Worm (Caenorhabditis elegans) whole organism, L4 larva: ENCODE results near the gene ZK856.6.

Experiments used
- F10B5.3 ChIP-seq: sonication (generic microtip); optimal IDR thresholded peaks from 2 replicates; lab custom pipeline; 2016; ENCODE audit warnings: mild to moderate bottlenecking, missing genetic modification characterization, missing compliant biosample characterization
- F26F4.8 ChIP-seq: fragments of 200-800 bp; sonication (Bioruptor generic); conservative IDR thresholded peaks from 2 replicates; pipeline ENCODE4 v1.3.6; 2022; ENCODE audit warnings: missing genetic modification characterization, missing compliant biosample characterization
- F49E8.2 ChIP-seq: sonication (generic microtip); optimal IDR thresholded peaks from 2 replicates; lab custom pipeline; 2016; ENCODE audit warnings: missing compliant biosample characterization, mild to moderate bottlenecking, missing genetic modification characterization, borderline replicate concordance
- R02D3.7 ChIP-seq: fragments of 150-350 bp; sonication (generic microtip); optimal IDR thresholded peaks from 3 replicates; lab custom pipeline; 2014; ENCODE audit warnings: missing biosample characterization, missing genetic modification characterization
- Y48G9A.11 ChIP-seq: fragments of 200-800 bp; sonication (Bioruptor generic); IDR thresholded peaks from 2 replicates; pipeline ENCODE4 v1.3.6; 2022; ENCODE audit warnings: missing genetic modification reagents, missing genetic modification characterization, missing compliant biosample characterization
- ZK337.2 ChIP-seq: fragments of 200-800 bp; sonication (Bioruptor generic); IDR thresholded peaks from 2 replicates; pipeline ENCODE4 v1.3.6; 2022; ENCODE audit warnings: missing genetic modification reagents, missing genetic modification characterization, missing compliant biosample characterization
- ZK546.5 ChIP-seq, 2 experiments: sonication (generic microtip); optimal IDR thresholded peaks; 2 replicates each; lab custom pipeline; 2017; ENCODE audit warnings: missing biosample characterization in 2 of 2, missing genetic modification characterization in 2 of 2
- aly-2 ChIP-seq: sonication (generic microtip); optimal IDR thresholded peaks from 2 replicates; lab custom pipeline; 2018; ENCODE audit warnings: missing biosample characterization, missing genetic modification characterization
- ama-1 ChIP-seq: fragments of 150-350 bp; optimal IDR thresholded peaks from 2 replicates; lab custom pipeline; 2014; ENCODE audit warnings: inconsistent platforms, mixed read lengths
- ceh-62 ChIP-seq: sonication (generic microtip); optimal IDR thresholded peaks from 2 replicates; lab custom pipeline; 2017; ENCODE audit warnings: missing biosample characterization, missing genetic modification characterization
- ceh-82 ChIP-seq: sonication (generic microtip); optimal IDR thresholded peaks from 2 replicates; lab custom pipeline; 2017; ENCODE audit warnings: missing biosample characterization, missing genetic modification characterization
- ces-1 ChIP-seq: fragments of 150-350 bp; sonication (generic microtip); optimal IDR thresholded peaks from 4 replicates; lab custom pipeline; 2014; ENCODE audit warnings: missing biosample characterization, missing genetic modification reagents, missing genetic modification characterization
- ctbp-1 ChIP-seq: fragments of 200-800 bp; sonication (Bioruptor generic); IDR thresholded peaks from 2 replicates; pipeline ENCODE4 v1.3.6; 2022; ENCODE audit warnings: missing genetic modification reagents, missing genetic modification characterization, missing compliant biosample characterization
- daf-12 ChIP-seq: fragments of 150-350 bp; optimal IDR thresholded peaks from 2 replicates; lab custom pipeline; 2014; ENCODE audit warnings: missing biosample characterization, missing genetic modification reagents, missing genetic modification characterization
- daf-8 ChIP-seq: fragments of 200-800 bp; sonication (Bioruptor generic); IDR thresholded peaks from 2 replicates; pipeline ENCODE4 v1.3.6; 2022; ENCODE audit warnings: missing genetic modification characterization, missing compliant biosample characterization
- dmd-9 ChIP-seq: fragments of 200-800 bp; sonication (Bioruptor generic); IDR thresholded peaks from 2 replicates; pipeline ENCODE4 v1.3.6; 2022; ENCODE audit warnings: missing genetic modification reagents, missing genetic modification characterization, missing compliant biosample characterization
- duxl-1 ChIP-seq: sonication (generic microtip); optimal IDR thresholded peaks from 2 replicates; lab custom pipeline; 2016; ENCODE audit warnings: mild to moderate bottlenecking, missing genetic modification characterization, moderate library complexity, missing compliant biosample characterization; ENCODE audit not compliant: poor library complexity
- egl-27 ChIP-seq: sonication (generic microtip); optimal IDR thresholded peaks from 3 replicates; lab custom pipeline; 2017; ENCODE audit warnings: missing biosample characterization, missing genetic modification reagents, missing genetic modification characterization
- egl-43 ChIP-seq: fragments of 200-800 bp; sonication (Bioruptor generic); IDR thresholded peaks from 2 replicates; pipeline ENCODE4 v1.3.6; 2022; ENCODE audit warnings: missing genetic modification reagents, missing genetic modification characterization, missing compliant biosample characterization
- jun-1 ChIP-seq: fragments of 150-350 bp; optimal IDR thresholded peaks from 2 replicates; lab custom pipeline; 2014; ENCODE audit warnings: missing biosample characterization, missing genetic modification reagents, missing genetic modification characterization
- lin-15B ChIP-seq: fragments of 150-350 bp; sonication (generic microtip); optimal IDR thresholded peaks from 3 replicates; lab custom pipeline; 2014; ENCODE audit warnings: missing biosample characterization, missing genetic modification characterization
- lin-38 ChIP-seq: fragments of 200-800 bp; sonication (Bioruptor generic); IDR thresholded peaks from 2 replicates; pipeline ENCODE4 v1.3.6; 2022; ENCODE audit warnings: missing genetic modification reagents, missing genetic modification characterization, missing compliant biosample characterization
- lin-39 ChIP-seq: fragments of 150-350 bp; optimal IDR thresholded peaks from 2 replicates; lab custom pipeline; 2014; ENCODE audit warnings: missing biosample characterization, missing genetic modification reagents, missing genetic modification characterization
- lsy-2 ChIP-seq, 2 experiments: fragments of 150-350 bp in 1 of 2; sonication (generic microtip) in 1 of 2; optimal IDR thresholded peaks; 2 replicates each; lab custom pipeline; 2014 to 2017; ENCODE audit warnings: missing biosample characterization in 2 of 2, missing genetic modification characterization in 2 of 2
- mdl-1 ChIP-seq, 2 experiments: fragments of 150-350 bp in 1 of 2; sonication (generic microtip) in 1 of 2; optimal IDR thresholded peaks; 2 replicates each; lab custom pipeline; 2014 to 2017; ENCODE audit warnings: missing biosample characterization in 2 of 2, missing genetic modification characterization in 2 of 2
- mdt-29 ChIP-seq: fragments of 200-800 bp; sonication (Bioruptor generic); IDR thresholded peaks from 2 replicates; pipeline ENCODE4 v1.3.6; 2022; ENCODE audit warnings: missing genetic modification reagents, missing genetic modification characterization, missing compliant biosample characterization
- mep-1 ChIP-seq: fragments of 150-350 bp; sonication (generic microtip); optimal IDR thresholded peaks from 3 replicates; lab custom pipeline; 2014; ENCODE audit warnings: missing biosample characterization, missing genetic modification characterization
- mxl-2 ChIP-seq: fragments of 200-800 bp; sonication (Bioruptor generic); conservative IDR thresholded peaks from 2 replicates; pipeline ENCODE4 v1.3.6; 2022; ENCODE audit warnings: missing genetic modification reagents, missing genetic modification characterization, missing compliant biosample characterization
- mxl-3 ChIP-seq: fragments of 200-800 bp; sonication (Bioruptor generic); optimal IDR thresholded peaks from 2 replicates; lab custom pipeline; 2018; ENCODE audit warnings: mild to moderate bottlenecking, missing genetic modification characterization, missing compliant biosample characterization
- nhr-10 ChIP-seq: fragments of 150-350 bp; optimal IDR thresholded peaks from 2 replicates; lab custom pipeline; 2014; ENCODE audit warnings: missing biosample characterization, missing genetic modification characterization
- nhr-237 ChIP-seq: sonication (generic microtip); optimal IDR thresholded peaks from 2 replicates; lab custom pipeline; 2017; ENCODE audit warnings: missing biosample characterization, missing genetic modification characterization
- nhr-28 ChIP-seq: fragments of 150-350 bp; optimal IDR thresholded peaks from 2 replicates; lab custom pipeline; 2014; ENCODE audit warnings: missing biosample characterization, missing genetic modification characterization
- nhr-41 ChIP-seq: fragments of 200-800 bp; sonication (Bioruptor generic); IDR thresholded peaks from 2 replicates; pipeline ENCODE4 v1.3.6; 2022; ENCODE audit warnings: missing genetic modification reagents, missing genetic modification characterization, missing compliant biosample characterization
- nhr-48 ChIP-seq: sonication (generic microtip); optimal IDR thresholded peaks from 2 replicates; lab custom pipeline; 2016; ENCODE audit warnings: mild to moderate bottlenecking, missing genetic modification characterization, missing compliant biosample characterization
- nhr-6 ChIP-seq: fragments of 150-350 bp; optimal IDR thresholded peaks from 2 replicates; lab custom pipeline; 2014; ENCODE audit warnings: missing biosample characterization, missing genetic modification characterization
- nhr-77 ChIP-seq: fragments of 150-350 bp; optimal IDR thresholded peaks from 2 replicates; lab custom pipeline; 2014; ENCODE audit warnings: missing biosample characterization, missing genetic modification characterization
- set-16 ChIP-seq: fragments of 200-800 bp; sonication (Bioruptor generic); IDR thresholded peaks from 2 replicates; pipeline ENCODE4 v1.3.6; 2022; ENCODE audit warnings: missing genetic modification reagents, missing genetic modification characterization, missing compliant biosample characterization
- snpc-1.2 ChIP-seq: fragments of 200-800 bp; sonication (Bioruptor generic); IDR thresholded peaks from 2 replicates; pipeline ENCODE4 v1.3.6; 2022; ENCODE audit warnings: missing genetic modification reagents, missing genetic modification characterization, missing compliant biosample characterization
- snpc-4 ChIP-seq: fragments of 150-350 bp; optimal IDR thresholded peaks from 2 replicates; lab custom pipeline; 2014; ENCODE audit warnings: missing biosample characterization, missing genetic modification characterization
- spr-3 ChIP-seq: fragments of 200-800 bp; sonication (Bioruptor generic); optimal IDR thresholded peaks from 2 replicates; lab custom pipeline; 2018; ENCODE audit warnings: mild to moderate bottlenecking, missing genetic modification characterization, missing compliant biosample characterization
- tra-1 ChIP-seq: fragments of 200-800 bp; sonication (Bioruptor generic); IDR thresholded peaks from 2 replicates; pipeline ENCODE4 v1.3.6; 2022; ENCODE audit warnings: missing genetic modification reagents, missing genetic modification characterization, missing compliant biosample characterization
- unc-62 ChIP-seq, 3 experiments: fragments of 150-350 bp in 1 of 3; sonication (generic microtip); optimal IDR thresholded peaks in 2 of 3; peaks in 1 of 3; 1 replicate in 1 of 3; 2 replicates in 2 of 3; lab custom pipeline; 2014 to 2017; ENCODE audit warnings: missing biosample characterization in 3 of 3, missing genetic modification characterization in 3 of 3, missing genetic modification reagents in 3 of 3, missing genotype in 1 of 3
- vab-7 ChIP-seq: fragments of 200-800 bp; sonication (Bioruptor generic); IDR thresholded peaks from 2 replicates; pipeline ENCODE4 v1.3.6; 2022; ENCODE audit warnings: missing genetic modification reagents, missing genetic modification characterization, missing compliant biosample characterization
- zfp-3 ChIP-seq: fragments of 200-800 bp; sonication (Bioruptor generic); conservative IDR thresholded peaks from 2 replicates; pipeline ENCODE4 v1.3.6; 2022; ENCODE audit warnings: missing genetic modification reagents, missing genetic modification characterization, missing compliant biosample characterization
- ztf-7 ChIP-seq: fragments of 150-350 bp; optimal IDR thresholded peaks from 2 replicates; lab custom pipeline; 2014; ENCODE audit warnings: missing biosample characterization, missing genetic modification characterization

ZK856.6 gene

ce11 chrV:10212027-10212426 is 13.5 kb downstream of the ZK856.6 start, which contains the start of gene zhit-3:
Gene zhit-3, minus strand, starts transcription at chrV:10212127.
- TF ChIP-seq ctbp-1 (GFP tag; lab: Robert Waterston, UW) = no peak
- TF ChIP-seq mdt-29 (GFP tag; lab: Robert Waterston, UW) = no peak
- TF ChIP-seq snpc-4 (tag; lab: Kevin White, UChicago) = no peak
- TF ChIP-seq unc-62 (GFP tag; optimal IDR thresholded peaks at IDR 0.05 in 1 of 2; lab: Kevin White, UChicago) = no peak
- no peak for TF ChIP-seq unc-62 (tag; optimal IDR thresholded peaks at IDR 0.05; lab: Kevin White, UChicago)
- TF ChIP-seq ceh-82 (tag; lab: Kevin White, UChicago) = no peak
- no peak for TF ChIP-seq dmd-9 (GFP tag; lab: Robert Waterston, UW)

ce11 chrV:10212627-10213026 is 14.1 kb downstream of the ZK856.6 start, which contains the start of gene hpo-40:
Gene hpo-40, plus strand, starts transcription at chrV:10212927.
- no peak for TF ChIP-seq R02D3.7 (tag; lab: Kevin White, UChicago)
- TF ChIP-seq nhr-77 (tag; lab: Kevin White, UChicago) = no peak
- TF ChIP-seq ztf-7 = no peak
- TF ChIP-seq tra-1 (GFP tag; lab: Robert Waterston, UW) = no peak
- TF ChIP-seq zfp-3 = no peak
- no peak for TF ChIP-seq daf-8 (GFP tag; lab: Robert Waterston, UW)
- TF ChIP-seq daf-12 (tag; lab: Kevin White, UChicago) = no peak
- TF ChIP-seq mep-1 = no peak
- TF ChIP-seq nhr-48 (tag; lab: Kevin White, UChicago) = no peak
- no peak for TF ChIP-seq jun-1 (tag; lab: Kevin White, UChicago)
- no peak for TF ChIP-seq nhr-10 (tag; lab: Kevin White, UChicago)

ce11 chrV:10216724-10217123 is 18.2 kb downstream of the ZK856.6 start, which contains the start of gene ZK856.14:
Gene ZK856.14, plus strand, starts transcription at chrV:10217024.
- TF ChIP-seq ceh-62 (tag; lab: Kevin White, UChicago) (no peak), nhr-10 (tag; lab: Kevin White, UChicago) (no peak), F10B5.3 (tag; lab: Kevin White, UChicago) (no peak), tra-1 (GFP tag; lab: Robert Waterston, UW) (no peak), mep-1 (no peak), ctbp-1 (GFP tag; lab: Robert Waterston, UW) (no peak), F49E8.2 (tag; lab: Kevin White, UChicago) (no peak), ZK546.5 (tag; optimal IDR thresholded peaks at IDR 0.05; lab: Kevin White, UChicago) (no peak), duxl-1 (no peak), F26F4.8 (GFP tag; lab: Robert Waterston, UW) (no peak), lsy-2 (tag; optimal IDR thresholded peaks at IDR 0.05; lab: Kevin White, UChicago) (no peak), lin-39 (tag; lab: Kevin White, UChicago) (no peak), nhr-237 (tag; lab: Kevin White, UChicago) (no peak), set-16 (GFP tag; lab: Robert Waterston, UW) (no peak), lin-38 (GFP tag; lab: Robert Waterston, UW) (no peak), mxl-2 (GFP tag; lab: Robert Waterston, UW) (no peak)

ce11 chrV:10220605-10221004 is 22.1 kb downstream of the ZK856.6 start, which contains the start of gene C12D8.13:
Gene C12D8.13, minus strand, starts transcription at chrV:10220705.
- TF ChIP-seq mxl-3 (no peak), ceh-82 (tag; lab: Kevin White, UChicago) (no peak), egl-27 (tag; lab: Kevin White, UChicago) (no peak), lin-15B (tag; lab: Kevin White, UChicago) (no peak)

- TF ChIP-seq mdl-1 (tag; optimal IDR thresholded peaks at IDR 0.05; lab: Kevin White, UChicago) (no peak), mxl-2 (GFP tag; lab: Robert Waterston, UW) (no peak), ZK337.2 (GFP tag; lab: Robert Waterston, UW) (no peak), ces-1 (GFP tag; lab: Kevin White, UChicago) (no peak), egl-43 (no peak), nhr-6 (tag; lab: Kevin White, UChicago) (no peak), ama-1 (lab: Kevin White, UChicago) (no peak), lin-38 (GFP tag; lab: Robert Waterston, UW) (no peak), nhr-41 (GFP tag; lab: Robert Waterston, UW) (no peak), Y48G9A.11 (GFP tag; lab: Robert Waterston, UW) (no peak), snpc-1.2 (GFP tag; lab: Robert Waterston, UW) (no peak), spr-3 (GFP tag; lab: Kevin White, UChicago) (no peak), nhr-28 (tag; lab: Kevin White, UChicago) (no peak), aly-2 (no peak), vab-7 (GFP tag; lab: Robert Waterston, UW) (no peak), nhr-48 (tag; lab: Kevin White, UChicago) (no peak)
Observed at ce11 chrV:10221317-10221716, 22.8 kb downstream of the ZK856.6 start, which contains the start of the genes fipr-5 and fipr-9. Gene fipr-5, minus strand, starts transcription at chrV:10221417. Gene fipr-9, plus strand, starts transcription at chrV:10221662.
